Worm (Caenorhabditis elegans) whole organism, late embryonic: Measurements from ENCODE around the gene alg-4.

Experiments
- ceh-14 ChIP-seq: sonication (generic microtip); optimal IDR thresholded peaks from 2 replicates; lab custom pipeline; 2016; ENCODE audit warnings: missing genotype, missing genetic modification characterization, missing compliant biosample characterization
- elt-2 ChIP-seq: sonication (generic microtip); optimal IDR thresholded peaks from 2 replicates; lab custom pipeline; 2016; ENCODE audit warnings: missing genetic modification reagents, missing genetic modification characterization, missing compliant biosample characterization
- fkh-10 ChIP-seq: fragments of 150-350 bp; optimal IDR thresholded peaks from 2 replicates; lab custom pipeline; 2014; ENCODE audit warnings: missing biosample characterization, missing genetic modification reagents, missing genetic modification characterization
- pag-3 ChIP-seq: sonication (generic microtip); optimal IDR thresholded peaks from 2 replicates; lab custom pipeline; 2016; ENCODE audit warnings: missing compliant biosample characterization, missing genetic modification characterization, borderline replicate concordance
- pha-4 ChIP-seq: fragments of 150-350 bp; optimal IDR thresholded peaks from 2 replicates; lab custom pipeline; 2018; ENCODE audit warnings: missing biosample characterization, missing genetic modification reagents, missing genetic modification characterization
- pqm-1 ChIP-seq: sonication (generic microtip); optimal IDR thresholded peaks from 2 replicates; lab custom pipeline; 2016; ENCODE audit warnings: missing genetic modification characterization, missing compliant biosample characterization
- sox-4 ChIP-seq: sonication (generic microtip); optimal IDR thresholded peaks from 2 replicates; lab custom pipeline; 2017; ENCODE audit warnings: mild to moderate bottlenecking, missing genetic modification characterization, inconsistent platforms, missing compliant biosample characterization
- unc-42 ChIP-seq: sonication (generic microtip); optimal IDR thresholded peaks from 2 replicates; lab custom pipeline; 2016; ENCODE audit warnings: missing genotype, missing genetic modification characterization, missing compliant biosample characterization
- unc-55 ChIP-seq: sonication (generic microtip); optimal IDR thresholded peaks from 2 replicates; lab custom pipeline; 2017; ENCODE audit warnings: missing biosample characterization, missing genetic modification reagents, missing genetic modification characterization
- unc-86 ChIP-seq: sonication (generic microtip); optimal IDR thresholded peaks from 2 replicates; lab custom pipeline; 2016; ENCODE audit warnings: missing genetic modification characterization, missing compliant biosample characterization

ce11 chrIII:9853667-9854620 is 37.3 kb downstream of the alg-4 start:
- TF ChIP-seq elt-2 = no peak
- TF ChIP-seq pag-3 (tag; lab: Kevin White, UChicago) = no peak
- TF ChIP-seq unc-55 = no peak
- no peak for TF ChIP-seq fkh-10 (GFP tag; lab: Kevin White, UChicago)
- TF ChIP-seq ceh-14 = no peak
- no peak for TF ChIP-seq unc-86 (tag; lab: Kevin White, UChicago)
- no peak for TF ChIP-seq pha-4 (tag; lab: Kevin White, UChicago)
- no peak for TF ChIP-seq sox-4
- TF ChIP-seq unc-42 = no peak
- TF ChIP-seq pqm-1 (tag; lab: Kevin White, UChicago) = no peak
